Worm (Caenorhabditis elegans) whole organism, L3 larva: Measurements from ENCODE around the gene F28F8.7.
"Not testable (repeated sequence)": the region's sequence is repeated elsewhere in the genome, so short reads cannot be mapped to it uniquely, and the experiment has no call there.

ENCODE experiments used
- aly-2 ChIP-seq: fragments of 150-350 bp; optimal IDR thresholded peaks from 2 replicates; lab custom pipeline; 2014; ENCODE audit warnings: missing biosample characterization, missing genetic modification characterization
- ama-1 ChIP-seq: fragments of 150-350 bp; optimal IDR thresholded peaks from 2 replicates; lab custom pipeline; 2018
- elt-1 ChIP-seq: fragments of 150-350 bp; optimal IDR thresholded peaks from 2 replicates; lab custom pipeline; 2014; ENCODE audit warnings: missing biosample characterization, missing genetic modification characterization
- fkh-10 ChIP-seq: sonication (generic microtip); optimal IDR thresholded peaks from 2 replicates; lab custom pipeline; 2017; ENCODE audit warnings: missing biosample characterization, missing genetic modification reagents, missing genetic modification characterization
- hmg-11 ChIP-seq: sonication (generic microtip); optimal IDR thresholded peaks from 2 replicates; lab custom pipeline; 2016; ENCODE audit warnings: missing genetic modification characterization, missing compliant biosample characterization
- lin-15B ChIP-seq: fragments of 150-350 bp; optimal IDR thresholded peaks from 2 replicates; lab custom pipeline; 2014; ENCODE audit warnings: missing biosample characterization, missing genetic modification characterization
- nfya-1 ChIP-seq: sonication (generic microtip); optimal IDR thresholded peaks from 2 replicates; lab custom pipeline; 2017; ENCODE audit warnings: missing genetic modification characterization, mild to moderate bottlenecking, missing compliant biosample characterization, antibody characterized with exemption, moderate library complexity; ENCODE audit not compliant: insufficient read depth
- nhr-11 ChIP-seq: fragments of 150-350 bp; optimal IDR thresholded peaks from 2 replicates; lab custom pipeline; 2014; ENCODE audit warnings: missing biosample characterization, missing genetic modification characterization
- nhr-77 ChIP-seq: fragments of 150-350 bp; optimal IDR thresholded peaks from 2 replicates; lab custom pipeline; 2014; ENCODE audit warnings: missing biosample characterization, missing genetic modification characterization
- pha-4 ChIP-seq: fragments of 150-350 bp; optimal IDR thresholded peaks from 2 replicates; lab custom pipeline; 2014; ENCODE audit warnings: missing biosample characterization, missing genetic modification reagents, missing genetic modification characterization
- snpc-4 ChIP-seq: fragments of 150-350 bp; optimal IDR thresholded peaks from 2 replicates; lab custom pipeline; 2014; ENCODE audit warnings: missing biosample characterization, missing genetic modification characterization
- unc-39 ChIP-seq: sonication (generic microtip); optimal IDR thresholded peaks from 4 replicates; lab custom pipeline; 2017; ENCODE audit warnings: missing biosample characterization, missing genetic modification characterization
- zag-1 ChIP-seq: fragments of 150-350 bp; optimal IDR thresholded peaks from 2 replicates; lab custom pipeline; 2014; ENCODE audit warnings: missing biosample characterization, missing genetic modification characterization
- ztf-4 ChIP-seq: fragments of 150-350 bp; optimal IDR thresholded peaks from 2 replicates; lab custom pipeline; 2014; ENCODE audit warnings: missing biosample characterization, missing genetic modification characterization

ce11 chrV:15599762-15600161 lies 9.3 kb upstream of the F28F8.7 start, which contains the start of gene B0391.14:
- TF ChIP-seq ama-1; nhr-11 (tag; lab: Kevin White, UChicago); zag-1 (tag; lab: Kevin White, UChicago); fkh-10 (GFP tag; lab: Kevin White, UChicago); elt-1; ztf-4 (tag; lab: Kevin White, UChicago); hmg-11 (tag; lab: Kevin White, UChicago); nhr-77; nfya-1 (tag; lab: Kevin White, UChicago); snpc-4; unc-39 (tag; lab: Kevin White, UChicago); pha-4 (tag; lab: Kevin White, UChicago); lin-15B (tag; lab: Kevin White, UChicago); aly-2 (tag; lab: Kevin White, UChicago): not testable (repeated sequence)
